Worm (Caenorhabditis elegans) whole organism, L1 larva: Measurements from ENCODE around the gene F08G2.5.

ENCODE experiments used
- C34B4.2 ChIP-seq: sonication (generic microtip); optimal IDR thresholded peaks from 2 replicates; lab custom pipeline; 2017; ENCODE audit warnings: mild to moderate bottlenecking, missing genetic modification characterization, missing compliant biosample characterization
- Y116A8C.19 ChIP-seq: sonication (generic microtip); optimal IDR thresholded peaks from 2 replicates; lab custom pipeline; 2016; ENCODE audit warnings: missing compliant biosample characterization, missing genetic modification characterization, borderline replicate concordance
- ama-1 ChIP-seq: fragments of 150-350 bp; optimal IDR thresholded peaks from 2 replicates; lab custom pipeline; 2014
- blmp-1 ChIP-seq: fragments of 150-350 bp; optimal IDR thresholded peaks from 2 replicates; lab custom pipeline; 2014; ENCODE audit warnings: missing biosample characterization, missing genetic modification characterization
- ceh-8 ChIP-seq: fragments of 200-800 bp; sonication (Bioruptor generic); optimal IDR thresholded peaks from 2 replicates; lab custom pipeline; 2018; ENCODE audit warnings: mild to moderate bottlenecking, missing genetic modification characterization, moderate library complexity, missing compliant biosample characterization
- ceh-82 ChIP-seq, 3 experiments: fragments of 150-350 bp in 1 of 3; sonication (generic microtip) in 2 of 3; optimal IDR thresholded peaks; 2 replicates each; lab custom pipeline; 2014 to 2017; ENCODE audit warnings: missing biosample characterization in 3 of 3, missing genetic modification characterization in 3 of 3
- ces-1 ChIP-seq: fragments of 150-350 bp; optimal IDR thresholded peaks from 2 replicates; lab custom pipeline; 2014; ENCODE audit warnings: missing biosample characterization, missing genetic modification reagents, missing genetic modification characterization
- dsc-1 ChIP-seq: sonication (generic microtip); optimal IDR thresholded peaks from 2 replicates; lab custom pipeline; 2016; ENCODE audit warnings: mild to moderate bottlenecking, missing genetic modification characterization, missing compliant biosample characterization
- efl-1 ChIP-seq, 4 experiments: fragments of 150-350 bp; optimal IDR thresholded peaks in 3 of 4; peaks in 1 of 4; 1 replicate in 1 of 4; 2 replicates in 3 of 4; lab custom pipeline; 2014; ENCODE audit warnings: missing biosample characterization in 2 of 4, missing genetic modification characterization in 2 of 4, missing genetic modification reagents in 2 of 4
- egl-13 ChIP-seq: sonication (generic microtip); optimal IDR thresholded peaks from 2 replicates; lab custom pipeline; 2016; ENCODE audit warnings: missing genotype, missing genetic modification reagents, missing genetic modification characterization, missing compliant biosample characterization
- egl-27 ChIP-seq, 2 experiments: fragments of 150-350 bp in 1 of 2; sonication (generic microtip); optimal IDR thresholded peaks; 3 replicates each; lab custom pipeline; 2017 to 2018; ENCODE audit warnings: missing biosample characterization in 2 of 2, missing genetic modification characterization in 2 of 2, missing genetic modification reagents in 2 of 2
- fkh-10 ChIP-seq: sonication (generic microtip); optimal IDR thresholded peaks from 2 replicates; lab custom pipeline; 2017; ENCODE audit warnings: missing biosample characterization, missing genetic modification reagents, missing genetic modification characterization
- fkh-4 ChIP-seq: sonication (generic microtip); optimal IDR thresholded peaks from 2 replicates; lab custom pipeline; 2016; ENCODE audit warnings: missing compliant biosample characterization, missing genetic modification characterization, borderline replicate concordance
- hlh-17 ChIP-seq: fragments of 200-800 bp; sonication (Bioruptor generic); optimal IDR thresholded peaks from 2 replicates; lab custom pipeline; 2018; ENCODE audit warnings: missing genetic modification characterization, mild to moderate bottlenecking, missing compliant biosample characterization, moderate library complexity, borderline replicate concordance
- hlh-4 ChIP-seq: sonication (generic microtip); optimal IDR thresholded peaks from 2 replicates; lab custom pipeline; 2016; ENCODE audit warnings: mild to moderate bottlenecking, missing genetic modification characterization, missing compliant biosample characterization
- hpl-2 ChIP-seq: fragments of 150-350 bp; optimal IDR thresholded peaks from 2 replicates; lab custom pipeline; 2014; ENCODE audit warnings: missing biosample characterization, missing genetic modification reagents, missing genetic modification characterization
- isw-1 ChIP-seq: fragments of 200-800 bp; sonication (Bioruptor generic); IDR thresholded peaks from 2 replicates; pipeline ENCODE4 v1.3.6; 2022; ENCODE audit warnings: missing genetic modification characterization, missing compliant biosample characterization
- jun-1 ChIP-seq: fragments of 150-350 bp; optimal IDR thresholded peaks from 2 replicates; lab custom pipeline; 2014; ENCODE audit warnings: missing biosample characterization, missing genetic modification reagents, missing genetic modification characterization
- lin-14 ChIP-seq: fragments of 200-800 bp; sonication (Bioruptor generic); optimal IDR thresholded peaks from 2 replicates; lab custom pipeline; 2018; ENCODE audit warnings: mild to moderate bottlenecking, missing genetic modification characterization, moderate library complexity, missing compliant biosample characterization
- lin-15B ChIP-seq: fragments of 150-350 bp; sonication (generic microtip); optimal IDR thresholded peaks from 3 replicates; lab custom pipeline; 2014; ENCODE audit warnings: missing biosample characterization, missing genetic modification characterization
- lin-35 ChIP-seq, 2 experiments: fragments of 150-350 bp; optimal IDR thresholded peaks; 2 replicates each; lab custom pipeline; 2014; ENCODE audit warnings: missing biosample characterization in 2 of 2, missing genetic modification characterization in 2 of 2, missing genetic modification reagents in 2 of 2
- lsy-2 ChIP-seq, 2 experiments: fragments of 150-350 bp; optimal IDR thresholded peaks; 2 replicates each; lab custom pipeline; 2014; ENCODE audit warnings: missing biosample characterization in 2 of 2, missing genetic modification characterization in 2 of 2
- mab-9 ChIP-seq: fragments of 200-800 bp; sonication (Bioruptor generic); IDR thresholded peaks from 2 replicates; pipeline ENCODE4 v1.3.6; 2022; ENCODE audit warnings: missing genetic modification reagents, missing genetic modification characterization, missing compliant biosample characterization
- mdl-1 ChIP-seq, 2 experiments: fragments of 150-350 bp; optimal IDR thresholded peaks; 2 replicates each; lab custom pipeline; 2014 to 2017; ENCODE audit warnings: missing biosample characterization in 2 of 2, missing genetic modification characterization in 2 of 2, inconsistent platforms in 1 of 2
- nhr-19 ChIP-seq: fragments of 200-800 bp; sonication (Bioruptor generic); conservative IDR thresholded peaks from 2 replicates; pipeline ENCODE4 v1.3.6; 2022; ENCODE audit warnings: missing genetic modification characterization, missing compliant biosample characterization
- nhr-47 ChIP-seq: sonication (generic microtip); optimal IDR thresholded peaks from 2 replicates; lab custom pipeline; 2016; ENCODE audit warnings: mild to moderate bottlenecking, missing genetic modification characterization, moderate library complexity, missing compliant biosample characterization
- nhr-71 ChIP-seq: sonication (generic microtip); optimal IDR thresholded peaks from 2 replicates; lab custom pipeline; 2016; ENCODE audit warnings: mild to moderate bottlenecking, missing genetic modification characterization, moderate library complexity, missing compliant biosample characterization
- nhr-77 ChIP-seq: fragments of 150-350 bp; optimal IDR thresholded peaks from 2 replicates; lab custom pipeline; 2014; ENCODE audit warnings: missing biosample characterization, missing genetic modification characterization
- pqm-1 ChIP-seq: sonication (generic microtip); optimal IDR thresholded peaks from 3 replicates; lab custom pipeline; 2017; ENCODE audit warnings: missing biosample characterization, missing genetic modification characterization
- snpc-4 ChIP-seq: fragments of 150-350 bp; optimal IDR thresholded peaks from 2 replicates; lab custom pipeline; 2014; ENCODE audit warnings: missing biosample characterization, missing genetic modification characterization
- snu-23 ChIP-seq: sonication (generic microtip); optimal IDR thresholded peaks from 2 replicates; lab custom pipeline; 2016; ENCODE audit warnings: missing genetic modification characterization, missing compliant biosample characterization
- sptf-1 ChIP-seq: fragments of 150-350 bp; optimal IDR thresholded peaks from 2 replicates; lab custom pipeline; 2014; ENCODE audit warnings: missing biosample characterization, missing genetic modification characterization
- sup-37 ChIP-seq: fragments of 200-800 bp; sonication (Bioruptor generic); optimal IDR thresholded peaks from 2 replicates; lab custom pipeline; 2018; ENCODE audit warnings: mild to moderate bottlenecking, missing genetic modification characterization, missing compliant biosample characterization
- tlp-1 ChIP-seq: fragments of 150-350 bp; optimal IDR thresholded peaks from 2 replicates; lab custom pipeline; 2014; ENCODE audit warnings: missing biosample characterization, missing genetic modification characterization
- unc-86 ChIP-seq: sonication (generic microtip); optimal IDR thresholded peaks from 2 replicates; lab custom pipeline; 2016; ENCODE audit warnings: missing genetic modification characterization, missing compliant biosample characterization
- vab-15 ChIP-seq: sonication (generic microtip); optimal IDR thresholded peaks from 2 replicates; lab custom pipeline; 2017; ENCODE audit warnings: missing genotype, mild to moderate bottlenecking, missing genetic modification characterization, missing compliant biosample characterization
- xbp-1 ChIP-seq: sonication (generic microtip); optimal IDR thresholded peaks from 2 replicates; lab custom pipeline; 2016; ENCODE audit warnings: missing genetic modification characterization, missing compliant biosample characterization
- zip-4 ChIP-seq: fragments of 200-800 bp; sonication (Bioruptor generic); optimal IDR thresholded peaks from 2 replicates; lab custom pipeline; 2018; ENCODE audit warnings: mild to moderate bottlenecking, missing genetic modification characterization, moderate library complexity, missing compliant biosample characterization
- ztf-11 ChIP-seq, 2 experiments: sonication (generic microtip); optimal IDR thresholded peaks; 2 replicates each; lab custom pipeline; 2016 to 2017; ENCODE audit warnings: missing genetic modification characterization in 2 of 2, missing biosample characterization in 1 of 2, missing compliant biosample characterization in 1 of 2
- ztf-4 ChIP-seq: fragments of 150-350 bp; optimal IDR thresholded peaks from 2 replicates; lab custom pipeline; 2014; ENCODE audit warnings: missing biosample characterization, missing genetic modification characterization

F08G2.5 gene

DNA sequence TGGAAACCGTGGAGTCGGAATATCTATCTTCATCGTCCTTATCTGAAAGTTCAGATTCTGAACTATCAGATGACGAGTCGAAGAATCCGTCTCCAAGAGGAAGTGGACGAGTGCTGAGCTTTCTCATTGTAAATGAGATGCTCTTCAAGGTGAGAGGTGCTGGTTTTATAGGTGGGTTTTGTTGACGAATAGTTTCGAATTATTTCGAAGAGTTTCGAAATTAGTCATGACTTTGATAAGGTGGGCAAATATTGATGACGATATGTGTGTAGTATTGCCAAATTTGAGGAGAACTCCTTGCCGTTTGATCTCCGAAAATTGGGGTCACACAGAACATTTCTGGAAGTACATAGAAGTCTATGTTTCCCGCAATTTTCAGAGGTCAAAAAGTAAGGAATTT, at the start of gene F08G2.5:
F08G2.5 (minus strand) TSS at position 127 of the 400 bp plus-strand sequence.
- TF ChIP-seq nhr-47 = no peak
- TF ChIP-seq tlp-1 = no peak
- peak in 1 of 2 experiments; percentile 33 for TF ChIP-seq lin-35 (GFP tag; optimal IDR thresholded peaks at IDR 0.05; lab: Kevin White, UChicago)
- TF ChIP-seq nhr-77 (tag; lab: Kevin White, UChicago) = no peak
- TF ChIP-seq, all 84 proteins: peak for 1

DNA sequence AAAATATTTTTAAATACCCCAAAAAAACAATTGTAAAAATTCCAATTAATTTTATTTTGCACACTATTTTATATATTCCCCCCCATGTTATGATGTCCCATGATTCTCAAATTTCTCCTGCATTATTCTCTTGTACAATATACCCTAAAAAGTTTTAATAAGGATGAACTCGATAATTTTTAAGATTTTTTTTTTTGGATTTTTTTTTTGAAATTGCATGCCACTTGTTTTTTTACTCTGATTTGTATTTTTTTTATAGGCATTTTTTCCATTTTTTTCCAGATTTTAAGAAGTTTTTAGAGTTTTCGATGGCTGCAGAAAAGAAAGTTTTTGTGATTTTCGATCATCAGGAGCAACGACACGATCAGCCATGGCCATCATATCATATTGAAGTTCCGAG, 49.0 kb upstream of the F08G2.5 start, which contains the start of gene hda-10:
hda-10 (plus strand) TSS at position 301 of the 400 bp plus-strand sequence.
- TF ChIP-seq hpl-2 (GFP tag; lab: Kevin White, UChicago) (no peak), ama-1 (no peak), egl-27 (tag; optimal IDR thresholded peaks at IDR 0.05; lab: Kevin White, UChicago) (no peak), ces-1 (no peak), isw-1 (GFP tag; lab: Robert Waterston, UW) (no peak), jun-1 (no peak), lsy-2 (tag; optimal IDR thresholded peaks at IDR 0.05; lab: Kevin White, UChicago) (no peak), ceh-82 (tag; optimal IDR thresholded peaks at IDR 0.05; lab: Kevin White, UChicago) (no peak)
- TF ChIP-seq, all 84 proteins: peak for 0

DNA sequence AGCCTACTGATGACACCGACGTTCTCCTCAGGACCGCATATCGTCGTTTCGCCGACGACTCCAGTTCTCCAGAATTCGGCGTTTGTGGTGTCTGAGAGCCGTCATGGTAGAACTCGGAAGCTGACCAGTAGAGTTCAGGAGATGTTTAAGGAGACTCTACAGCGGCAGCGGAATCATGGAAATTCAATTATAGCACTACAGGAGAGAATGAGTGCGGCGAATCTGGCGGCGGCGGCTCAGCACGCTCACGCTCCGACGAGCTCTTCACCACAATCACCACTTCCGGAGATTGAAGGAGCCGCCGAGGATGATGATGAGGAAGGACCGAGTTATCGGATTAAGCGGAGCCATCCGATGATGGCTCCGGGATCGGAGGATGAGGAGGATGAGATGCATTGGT, 46.2 kb upstream of the F08G2.5 start:
- no peak for TF ChIP-seq hlh-17
- TF ChIP-seq vab-15 (tag; lab: Kevin White, UChicago) = no peak
- no peak for TF ChIP-seq sup-37 (GFP tag; lab: Kevin White, UChicago)
- no peak for TF ChIP-seq ceh-8 (GFP tag; lab: Kevin White, UChicago)
- TF ChIP-seq snu-23 = no peak
- TF ChIP-seq ztf-11 (tag; optimal IDR thresholded peaks at IDR 0.05; lab: Kevin White, UChicago) = no peak
- TF ChIP-seq snpc-4 (tag; lab: Kevin White, UChicago) = no peak
- no peak for TF ChIP-seq ztf-4
- no peak for TF ChIP-seq lsy-2 (tag; optimal IDR thresholded peaks at IDR 0.05; lab: Kevin White, UChicago)
- no peak for TF ChIP-seq nhr-19 (GFP tag; lab: Robert Waterston, UW)

DNA sequence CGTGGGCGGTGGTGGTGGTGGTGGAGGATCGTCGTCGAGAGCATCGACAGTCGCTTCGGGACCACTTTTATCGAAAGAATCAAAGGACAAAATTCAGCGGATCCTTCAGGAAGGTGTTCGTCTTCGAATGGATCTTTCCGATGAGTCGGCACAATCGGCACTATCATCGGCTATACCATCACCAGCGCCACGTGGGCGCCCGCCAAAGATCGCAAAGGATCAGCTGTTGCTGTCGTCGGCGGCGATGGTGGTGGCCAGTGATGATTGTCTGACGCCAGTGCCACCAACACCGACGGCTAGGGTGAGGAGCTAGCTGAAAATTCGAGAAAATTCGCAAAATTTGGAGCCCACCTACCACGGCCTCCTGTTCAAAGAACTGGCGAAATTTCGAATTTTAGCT, 44.6 kb upstream of the F08G2.5 start:
- no peak for TF ChIP-seq C34B4.2
- no peak for TF ChIP-seq sptf-1 (tag; lab: Kevin White, UChicago)
- TF ChIP-seq efl-1 (optimal IDR thresholded peaks at IDR 0.05; lab: Kevin White, UChicago) = no peak
- peak in 1 of 2 experiments; percentile 33 for TF ChIP-seq efl-1 (GFP tag; optimal IDR thresholded peaks at IDR 0.05 in 1 of 2; lab: Kevin White, UChicago)
- no peak for TF ChIP-seq fkh-4 (tag; lab: Kevin White, UChicago)
- no peak for TF ChIP-seq hlh-4 (tag; lab: Kevin White, UChicago)
- TF ChIP-seq nhr-19 (GFP tag; lab: Robert Waterston, UW) = no peak

DNA sequence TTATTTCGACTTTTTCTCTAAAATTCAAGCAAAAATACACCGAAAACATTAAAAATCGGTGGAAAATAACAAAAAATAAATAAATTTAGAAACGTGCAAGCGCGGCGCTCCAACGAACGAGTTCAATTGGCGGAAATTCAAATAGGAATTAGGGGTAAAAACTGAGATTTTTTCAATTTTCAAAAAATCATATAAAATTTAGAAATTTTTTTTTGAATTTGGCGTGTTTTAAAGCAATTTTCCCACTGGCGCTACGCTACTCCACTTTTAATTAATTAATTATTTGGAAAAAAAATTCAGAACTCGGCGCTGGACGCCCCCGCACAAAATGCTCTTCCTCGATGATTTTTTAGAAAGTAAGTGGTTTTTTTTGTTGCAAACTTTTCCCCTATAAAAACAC, 42.3 kb upstream of the F08G2.5 start, which contains the start of gene ing-3:
ing-3 (plus strand) TSS at position 301 of the 400 bp plus-strand sequence.
- TF ChIP-seq mdl-1 (tag; optimal IDR thresholded peaks at IDR 0.05; lab: Kevin White, UChicago) (no peak), nhr-77 (tag; lab: Kevin White, UChicago) (no peak), Y116A8C.19 (tag; lab: Kevin White, UChicago) (no peak), lin-14 (GFP tag; lab: Kevin White, UChicago) (no peak), nhr-71 (tag; lab: Kevin White, UChicago) (no peak), nhr-47 (no peak), fkh-10 (GFP tag; lab: Kevin White, UChicago) (no peak), xbp-1 (no peak), jun-1 (no peak), lin-15B (tag; lab: Kevin White, UChicago) (no peak), egl-27 (tag; optimal IDR thresholded peaks at IDR 0.05; lab: Kevin White, UChicago) (no peak), mab-9 (GFP tag; lab: Robert Waterston, UW) (no peak), zip-4 (GFP tag; lab: Kevin White, UChicago) (no peak), unc-86 (tag; lab: Kevin White, UChicago) (no peak), pqm-1 (no peak), ama-1 (no peak), blmp-1 (tag; lab: Kevin White, UChicago) (no peak), egl-13 (no peak), dsc-1 (no peak)
